Fruit fly (Drosophila melanogaster): ENCODE measurements around the gene CG31668.

The CG31668 gene

DNA sequence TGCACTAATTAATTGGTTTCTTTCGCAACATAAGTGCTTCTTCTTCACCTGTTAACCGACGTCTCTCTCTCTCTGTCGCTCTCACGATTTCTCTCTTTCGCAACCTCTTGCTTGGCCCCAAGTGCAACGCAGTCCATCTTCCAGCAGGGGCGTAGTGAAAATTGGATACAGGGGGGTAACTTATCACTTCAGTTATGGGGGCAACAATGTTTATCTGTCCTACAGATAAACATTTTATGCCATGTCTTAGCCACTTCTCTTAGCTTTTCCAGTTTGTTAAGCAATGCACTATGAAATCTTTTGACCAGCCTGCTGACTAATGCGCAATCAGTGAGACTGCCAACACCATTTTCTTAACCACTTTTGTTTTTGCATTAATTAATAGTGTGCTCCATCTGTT, 21.4 kb upstream of the CG31668 start:
- TF ChIP-seq psq (optimal IDR thresholded peaks at IDR 0.05) = no peak
- TF ChIP-seq ttk (optimal IDR thresholded peaks at IDR 0.05) = no peak
- TF ChIP-seq insv (optimal IDR thresholded peaks at IDR 0.05) = no peak
- no peak for TF ChIP-seq h (optimal IDR thresholded peaks at IDR 0.05)
- no peak for TF ChIP-seq Myc (optimal IDR thresholded peaks at IDR 0.05)
- TF ChIP-seq Sin3A (optimal IDR thresholded peaks at IDR 0.05) = no peak

DNA sequence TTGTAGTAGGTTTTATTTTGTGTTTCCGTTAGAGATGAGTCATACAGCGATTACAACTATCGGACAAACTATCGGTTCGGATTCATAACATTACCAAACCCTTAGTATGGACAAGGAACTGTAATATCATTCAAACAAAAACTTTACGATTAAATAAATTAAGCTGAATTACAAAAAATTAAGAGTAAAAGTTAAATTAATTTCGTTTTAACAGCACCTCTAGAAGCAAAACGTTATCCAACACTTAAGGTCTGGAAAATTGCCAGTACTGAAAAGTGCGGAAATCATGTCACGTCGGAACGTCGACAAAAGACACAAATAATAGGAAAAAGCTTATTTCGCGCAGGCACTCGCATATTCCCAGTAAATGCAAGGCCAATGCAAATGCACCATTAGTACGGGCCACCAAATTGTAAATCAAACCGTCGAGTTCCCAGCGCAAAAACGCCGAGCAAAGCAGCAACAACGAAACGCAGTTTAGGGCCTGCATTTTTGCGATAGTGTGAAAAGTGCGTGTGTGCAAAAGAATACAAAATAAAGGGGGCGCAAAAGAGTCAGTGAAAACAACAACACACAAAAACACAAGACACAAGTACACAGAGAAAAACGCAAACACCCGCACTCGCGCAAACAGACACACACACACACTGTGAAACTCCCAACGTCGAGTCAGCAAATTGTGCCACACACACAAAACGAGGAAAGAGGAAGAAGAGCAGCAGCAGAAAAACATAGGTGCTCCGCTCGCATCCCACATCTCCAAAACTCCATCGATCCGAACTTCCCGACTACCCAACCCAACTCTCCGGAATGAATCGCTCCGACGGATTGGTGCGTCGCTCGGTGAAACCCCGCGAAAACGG, 20.5 kb upstream of the CG31668 start, which contains the start of the genes CG15387 and sau:
TSS of gene CG15387 (minus strand) at position 36 of the 863 bp plus-strand sequence.
TSS of gene sau (plus strand) at position 84 of the 863 bp plus-strand sequence.
- TF ChIP-seq Sin3A (optimal IDR thresholded peaks at IDR 0.05) (no peak), insv (optimal IDR thresholded peaks at IDR 0.05) (no peak), h (optimal IDR thresholded peaks at IDR 0.05) (no peak), ttk (optimal IDR thresholded peaks at IDR 0.05) (no peak), Myc (optimal IDR thresholded peaks at IDR 0.05) (no peak)

DNA sequence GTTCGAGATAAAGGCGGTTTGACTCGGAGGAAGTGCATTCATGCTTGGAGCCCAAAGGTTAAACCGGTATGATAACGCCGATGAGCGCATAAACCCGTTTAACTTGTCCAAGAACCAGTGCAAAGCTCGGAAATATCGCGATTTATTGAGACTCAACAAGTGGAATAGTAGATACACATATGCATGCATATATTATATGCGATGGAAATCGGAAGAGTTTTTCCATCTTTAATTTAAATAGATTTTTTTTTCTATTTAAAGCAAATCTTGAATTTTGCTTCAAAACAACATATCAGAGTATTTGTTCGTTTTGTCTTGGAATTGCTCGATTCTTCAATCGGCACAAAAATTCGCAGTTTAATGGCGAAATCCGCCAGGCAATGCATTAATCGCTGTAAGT, 16.4 kb upstream of the CG31668 start:
- TF ChIP-seq Sin3A (optimal IDR thresholded peaks at IDR 0.05) (no peak), ttk (optimal IDR thresholded peaks at IDR 0.05) (no peak), h (optimal IDR thresholded peaks at IDR 0.05) (no peak), insv (optimal IDR thresholded peaks at IDR 0.05) (no peak), Myc (optimal IDR thresholded peaks at IDR 0.05) (no peak), psq (optimal IDR thresholded peaks at IDR 0.05) (no peak)

DNA sequence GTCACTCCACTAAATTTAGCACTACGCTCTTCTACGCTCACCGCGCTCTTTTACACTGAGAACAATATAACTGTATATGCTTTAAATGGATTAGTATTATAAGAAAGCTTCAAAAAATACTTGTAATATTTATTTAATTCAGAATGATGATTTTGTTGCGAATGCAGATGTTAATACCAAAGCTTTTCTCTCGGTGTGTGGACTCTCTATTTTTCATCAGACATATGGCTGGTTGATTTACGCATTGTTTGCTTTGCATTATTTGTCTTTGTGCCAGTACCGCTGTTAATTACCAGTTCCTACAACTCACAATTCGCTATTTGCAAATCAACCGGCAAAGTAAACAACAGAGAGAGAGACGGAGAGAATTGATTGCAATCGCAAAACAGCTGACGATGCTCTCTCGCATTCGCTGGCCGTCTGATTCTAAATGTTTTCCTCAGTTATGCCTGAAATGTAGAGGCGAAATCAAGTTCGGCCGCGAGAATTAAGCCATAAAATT, 15.7 kb upstream of the CG31668 start:
- TF ChIP-seq Myc (optimal IDR thresholded peaks at IDR 0.05) (no peak), insv (optimal IDR thresholded peaks at IDR 0.05) (no peak), Sin3A (optimal IDR thresholded peaks at IDR 0.05) (no peak), psq (optimal IDR thresholded peaks at IDR 0.05) (no peak), ttk (optimal IDR thresholded peaks at IDR 0.05) (no peak), h (optimal IDR thresholded peaks at IDR 0.05) (no peak)

DNA sequence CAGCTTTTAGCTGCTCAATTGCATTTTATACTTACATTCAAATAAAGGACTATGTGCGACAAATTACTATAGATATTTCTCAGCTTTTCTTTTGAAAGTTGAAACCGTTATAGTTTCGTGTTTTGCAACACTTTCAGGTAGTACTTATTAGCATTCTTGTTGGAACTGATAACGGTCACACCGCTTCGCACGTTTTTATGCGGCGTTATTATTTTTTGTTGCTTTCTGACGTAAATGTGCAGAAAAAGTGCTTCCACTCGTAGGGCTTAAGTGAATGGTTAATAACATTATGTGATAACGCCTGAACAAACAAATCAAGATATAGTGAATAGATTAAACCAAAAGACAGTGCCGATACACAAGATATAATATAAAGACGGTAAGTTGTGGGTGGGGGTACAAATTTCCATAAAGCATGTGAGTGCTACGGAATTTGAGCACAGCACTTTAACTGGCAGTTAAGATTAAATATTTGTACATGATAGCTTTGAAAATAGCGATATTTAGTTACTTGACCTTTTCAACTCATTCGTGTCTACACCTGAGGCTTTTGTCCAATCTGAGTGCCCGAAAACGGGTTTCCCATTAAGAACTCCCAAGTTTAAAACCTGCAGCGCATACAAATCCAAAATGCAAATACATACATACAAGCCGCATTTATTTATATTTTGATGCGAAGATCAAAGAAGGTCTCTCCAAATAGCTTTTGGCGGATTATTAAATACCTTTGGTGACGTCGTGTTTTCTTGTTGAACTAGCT, 14.8 kb upstream of the CG31668 start, which contains the start of gene papi:
TSS of gene papi (plus strand) at position 176 of the 760 bp plus-strand sequence.
- no peak for TF ChIP-seq Sin3A (optimal IDR thresholded peaks at IDR 0.05)
- TF ChIP-seq insv (optimal IDR thresholded peaks at IDR 0.05) = no peak
- TF ChIP-seq h (optimal IDR thresholded peaks at IDR 0.05) = no peak
- no peak for TF ChIP-seq ttk (optimal IDR thresholded peaks at IDR 0.05)
- TF ChIP-seq Myc (optimal IDR thresholded peaks at IDR 0.05) = no peak
- no peak for TF ChIP-seq psq (optimal IDR thresholded peaks at IDR 0.05)

DNA sequence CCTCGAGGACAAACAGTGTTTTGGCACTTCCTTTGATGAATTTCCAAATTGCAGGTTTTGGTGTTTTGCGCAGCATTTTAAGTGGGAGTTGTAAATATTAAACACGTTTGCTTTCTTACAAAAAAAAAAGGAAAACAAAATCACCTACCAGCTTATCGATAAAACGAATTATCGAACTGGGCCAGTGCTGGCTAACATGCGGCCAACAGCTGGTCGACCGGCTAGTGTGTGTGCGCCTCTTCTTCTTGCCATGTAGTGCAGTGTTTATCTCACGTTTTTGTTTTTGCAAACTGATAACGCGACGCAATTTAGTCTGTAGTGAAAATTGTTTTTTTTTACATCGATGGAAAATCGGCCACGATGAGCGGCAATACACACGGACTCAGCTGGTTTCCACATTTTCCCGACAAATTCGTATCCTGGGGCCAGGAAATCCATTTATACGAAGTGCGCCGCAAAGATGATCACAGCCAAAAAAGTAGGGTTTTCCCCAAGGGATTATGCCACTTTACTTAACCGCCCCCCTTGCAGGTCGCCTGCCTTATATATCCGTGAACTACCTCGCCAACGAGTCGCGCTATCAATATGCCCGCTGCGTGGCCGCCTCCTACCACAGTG, 11.2 kb upstream of the CG31668 start, which contains the start of the genes CG15386, CG42371 and mio:
TSS of gene CG15386 (minus strand) at position 180 of the 618 bp plus-strand sequence.
TSS of gene CG42371 (minus strand) at position 180 of the 618 bp plus-strand sequence.
TSS of gene mio (plus strand) at position 224 of the 618 bp plus-strand sequence.
- no peak for TF ChIP-seq Myc (optimal IDR thresholded peaks at IDR 0.05)
- TF ChIP-seq ttk (optimal IDR thresholded peaks at IDR 0.05) = no peak
- TF ChIP-seq Sin3A (optimal IDR thresholded peaks at IDR 0.05) = no peak
- TF ChIP-seq insv (optimal IDR thresholded peaks at IDR 0.05) = no peak
- TF ChIP-seq psq (optimal IDR thresholded peaks at IDR 0.05) = no peak
- no peak for TF ChIP-seq h (optimal IDR thresholded peaks at IDR 0.05)

DNA sequence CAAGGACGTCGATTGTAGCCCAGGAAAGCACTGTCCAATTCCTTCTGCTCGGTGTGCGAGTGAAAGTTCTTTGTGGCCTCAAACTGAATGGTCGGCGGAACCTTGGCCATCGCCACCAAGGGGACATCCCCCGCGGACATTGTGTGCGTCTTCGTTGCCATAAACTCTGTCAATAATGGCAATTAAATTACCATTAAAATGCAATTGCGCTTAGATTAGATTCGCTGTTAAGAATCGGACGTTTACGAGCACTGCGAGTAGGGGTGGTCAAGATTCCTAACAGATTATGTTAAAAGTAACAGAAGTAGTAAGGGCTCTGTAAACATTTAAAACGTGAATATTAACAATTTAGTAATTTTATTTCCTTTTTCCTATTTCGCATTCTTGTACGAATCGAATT, 10.1 kb upstream of the CG31668 start, which contains the start of gene daed:
TSS of gene daed (minus strand) at position 247 of the 400 bp plus-strand sequence.
- TF ChIP-seq insv (optimal IDR thresholded peaks at IDR 0.05) (no peak), h (optimal IDR thresholded peaks at IDR 0.05) (no peak), psq (optimal IDR thresholded peaks at IDR 0.05) (no peak), ttk (optimal IDR thresholded peaks at IDR 0.05) (no peak), Sin3A (optimal IDR thresholded peaks at IDR 0.05) (no peak), Myc (optimal IDR thresholded peaks at IDR 0.05) (no peak)

DNA sequence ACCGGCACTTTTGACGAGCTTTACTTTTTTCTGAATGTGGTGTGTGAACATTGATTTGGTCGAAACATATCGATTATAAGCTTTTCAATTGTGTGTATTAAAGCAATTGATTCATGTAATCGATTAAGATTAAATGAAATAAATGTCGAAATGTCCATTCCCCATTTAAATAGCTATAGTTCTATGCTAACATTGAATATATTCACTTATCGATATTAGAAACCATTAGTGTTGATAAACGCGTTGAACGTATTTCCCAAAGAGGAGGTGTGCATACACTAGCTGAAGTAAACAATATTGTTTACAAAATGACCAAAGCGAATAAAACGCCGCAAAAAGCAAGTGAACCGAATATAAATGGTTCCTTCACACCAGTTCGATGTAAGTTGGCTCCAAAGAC, 8.0 kb upstream of the CG31668 start, which contains the start of the genes Uch and CG34174:
TSS of gene Uch (minus strand) at position 208 of the 400 bp plus-strand sequence.
TSS of gene CG34174 (plus strand) at position 263 of the 400 bp plus-strand sequence.
- TF ChIP-seq insv (optimal IDR thresholded peaks at IDR 0.05) = no peak
- no peak for TF ChIP-seq psq (optimal IDR thresholded peaks at IDR 0.05)
- no peak for TF ChIP-seq Sin3A (optimal IDR thresholded peaks at IDR 0.05)
- no peak for TF ChIP-seq h (optimal IDR thresholded peaks at IDR 0.05)
- TF ChIP-seq ttk (optimal IDR thresholded peaks at IDR 0.05) = no peak
- no peak for TF ChIP-seq Myc (optimal IDR thresholded peaks at IDR 0.05)

DNA sequence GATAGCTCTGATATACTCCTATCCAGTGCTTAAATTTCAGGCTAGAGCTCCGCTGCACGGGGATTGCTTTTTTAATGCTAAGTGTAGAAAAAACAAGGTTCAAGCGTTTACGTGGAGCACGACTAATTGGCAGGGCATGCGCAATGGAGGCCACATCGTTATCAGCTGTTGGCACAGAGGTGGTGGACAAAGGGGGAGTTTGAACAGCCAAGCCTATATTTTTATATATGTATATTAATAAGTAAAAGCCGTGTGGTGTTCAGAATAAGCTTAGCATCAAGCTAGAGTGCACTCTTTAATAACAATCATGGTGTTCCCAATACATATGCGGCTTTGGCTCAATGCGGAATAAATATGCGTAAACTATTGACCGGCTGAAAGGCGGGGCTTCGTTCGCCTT, 6.5 kb upstream of the CG31668 start, which contains the start of gene CG15385:
TSS of gene CG15385 (minus strand) at position 94 of the 400 bp plus-strand sequence.
- TF ChIP-seq Myc (optimal IDR thresholded peaks at IDR 0.05) (no peak), insv (optimal IDR thresholded peaks at IDR 0.05) (no peak), Sin3A (optimal IDR thresholded peaks at IDR 0.05) (no peak), ttk (optimal IDR thresholded peaks at IDR 0.05) (no peak), psq (optimal IDR thresholded peaks at IDR 0.05) (no peak), h (optimal IDR thresholded peaks at IDR 0.05) (no peak)

DNA sequence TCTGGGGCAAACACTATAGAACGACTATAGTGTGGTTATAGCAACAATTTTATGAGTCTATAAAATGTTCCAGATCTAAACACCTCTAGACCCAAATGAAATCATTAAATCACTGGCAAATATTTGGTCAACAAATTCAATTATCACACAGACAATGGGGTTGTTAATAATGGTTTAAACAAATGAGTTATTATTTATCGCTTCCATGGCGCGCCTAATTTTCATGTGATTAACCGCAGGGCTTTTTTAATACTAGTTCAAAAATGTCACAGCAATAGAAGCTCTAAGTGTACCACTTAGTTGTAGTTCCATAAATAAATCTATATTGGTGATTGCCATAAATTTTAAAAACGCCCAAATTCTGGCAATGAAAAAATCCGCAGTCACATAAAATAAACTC, 3.0 kb upstream of the CG31668 start, which contains the start of gene CG33124:
TSS of gene CG33124 (minus strand) at position 101 of the 400 bp plus-strand sequence.
- no peak for TF ChIP-seq Myc (optimal IDR thresholded peaks at IDR 0.05)
- no peak for TF ChIP-seq psq (optimal IDR thresholded peaks at IDR 0.05)
- no peak for TF ChIP-seq insv (optimal IDR thresholded peaks at IDR 0.05)
- no peak for TF ChIP-seq Sin3A (optimal IDR thresholded peaks at IDR 0.05)
- TF ChIP-seq h (optimal IDR thresholded peaks at IDR 0.05) = no peak
- no peak for TF ChIP-seq ttk (optimal IDR thresholded peaks at IDR 0.05)
